Fruit fly (Drosophila melanogaster): ENCODE data around the gene Mulk.

The Mulk gene

DNA sequence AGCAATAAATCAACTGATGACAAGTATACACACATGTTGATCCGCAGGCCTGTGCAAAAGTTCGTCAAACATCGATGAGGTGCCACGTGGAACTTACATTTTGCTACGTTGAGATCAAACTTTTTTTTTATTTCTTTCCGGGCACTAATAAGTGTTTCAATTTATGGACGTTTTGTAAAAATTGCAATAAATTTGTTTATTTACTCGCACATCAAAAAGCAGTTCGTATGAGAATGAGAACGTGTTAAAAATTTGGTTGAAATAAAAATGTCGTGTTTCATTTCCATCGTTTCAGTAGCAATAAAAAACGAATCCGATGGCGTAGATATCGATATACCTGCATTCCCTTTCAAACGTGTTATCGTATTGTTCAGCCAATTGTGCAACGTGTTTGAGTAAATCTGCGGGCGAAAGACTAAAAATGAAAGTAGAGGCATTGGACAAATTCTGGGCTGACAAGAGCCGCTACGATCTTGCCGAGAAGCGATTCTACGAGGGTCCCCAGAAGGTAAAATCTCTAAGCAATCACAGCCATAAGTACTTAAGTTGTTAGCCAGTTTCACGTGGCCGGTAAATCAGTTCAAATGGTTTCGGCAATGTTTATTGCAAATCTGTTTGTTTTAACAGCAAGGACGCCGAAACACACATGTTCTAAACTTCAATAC, 37.6 kb upstream of the Mulk start, which contains the start of gene eEF1delta (continued):
- TF ChIP-seq psq (GFP tag; optimal IDR thresholded peaks at IDR 0.05) (no peak), pfk (GFP tag; optimal IDR thresholded peaks at IDR 0.05) (peak; percentile 91), Pdp1 (GFP tag; optimal IDR thresholded peaks at IDR 0.05) (peak in 1 of 2 experiments; percentile 95), Dip2 (GFP tag; IDR thresholded peaks at IDR 0.05) (no peak), lilli (GFP tag; optimal IDR thresholded peaks at IDR 0.05) (no peak), jing (GFP tag; optimal IDR thresholded peaks at IDR 0.05) (no peak), CG12104 (GFP tag; optimal IDR thresholded peaks at IDR 0.05) (no peak), Dll (GFP tag; IDR thresholded peaks at IDR 0.05; ENCODE audit: partially characterized antibody) (0 out of 4 replicates have a peak, but pooled peaks have one; percentile 21), crc (GFP tag; optimal IDR thresholded peaks at IDR 0.05) (no peak), Med (GFP tag) (peak; percentile 55), CG7987 (GFP tag; optimal IDR thresholded peaks at IDR 0.05) (no peak), ara (GFP tag; IDR thresholded peaks at IDR 0.05) (no peak), CG1602 (GFP tag; optimal IDR thresholded peaks at IDR 0.05) (no peak), Ptx1 (GFP tag; IDR thresholded peaks at IDR 0.05) (no peak), cg (GFP tag; optimal IDR thresholded peaks at IDR 0.05) (no peak), ro (GFP tag; IDR thresholded peaks at IDR 0.05) (no peak), CG1024 (GFP tag; IDR thresholded peaks at IDR 0.05) (peak; percentile 93), unpg (GFP tag; optimal IDR thresholded peaks at IDR 0.05) (no peak), pzg (GFP tag; optimal IDR thresholded peaks at IDR 0.05) (peak; percentile 48), CG6654 (GFP tag; optimal IDR thresholded peaks at IDR 0.05) (no peak), dm (GFP tag; optimal IDR thresholded peaks at IDR 0.05) (peak; percentile 45), dpn (GFP tag; optimal IDR thresholded peaks at IDR 0.05) (no peak), CG4617 (GFP tag; optimal IDR thresholded peaks at IDR 0.05; ENCODE audit: borderline replicate concordance) (peak; percentile 54), shn (GFP tag; optimal IDR thresholded peaks at IDR 0.05) (no peak), Dref (GFP tag; IDR thresholded peaks at IDR 0.05) (peak; percentile 71; the same call in 1 of the 2 replicates), Elba2 (GFP tag; optimal IDR thresholded peaks at IDR 0.05) (no peak), CG30431 (GFP tag; optimal IDR thresholded peaks at IDR 0.05) (no peak), tgo (GFP tag; IDR thresholded peaks at IDR 0.05) (no peak), Sry-β (GFP tag; optimal IDR thresholded peaks at IDR 0.05) (no peak), TFAM (GFP tag; optimal IDR thresholded peaks at IDR 0.05) (no peak), tll (GFP tag; optimal IDR thresholded peaks at IDR 0.05) (peak in 1 of 2 experiments; percentile 84), CG13287 (GFP tag; IDR thresholded peaks at IDR 0.05; ENCODE audit: partially characterized antibody) (peak; percentile 25; the same call in 1 of the 2 replicates), CG6765 (GFP tag; optimal IDR thresholded peaks at IDR 0.05) (no peak), Gsc (GFP tag; IDR thresholded peaks at IDR 0.05) (no peak), Oaz (GFP tag; IDR thresholded peaks at IDR 0.05) (no peak), CG15073 (GFP tag; optimal IDR thresholded peaks at IDR 0.05) (no peak), CG11093 (GFP tag; IDR thresholded peaks at IDR 0.05) (no peak), CG15479 (GFP tag; optimal IDR thresholded peaks at IDR 0.05) (peak; percentile 45), dmrt11E (tag; optimal IDR thresholded peaks at IDR 0.05) (no peak), CG30020 (tag; optimal IDR thresholded peaks at IDR 0.05) (peak; percentile 97), trh (GFP tag; optimal IDR thresholded peaks at IDR 0.05) (no peak), CG34422 (GFP tag; IDR thresholded peaks at IDR 0.05) (peak; percentile 37; the same call in 1 of the 3 replicates), vvl (GFP tag; IDR thresholded peaks at IDR 0.05) (no peak), otp (GFP tag; IDR thresholded peaks at IDR 0.05) (no peak), D19B (GFP tag; optimal IDR thresholded peaks at IDR 0.05) (no peak), CG34224 (GFP tag; IDR thresholded peaks at IDR 0.05; ENCODE audit: partially characterized antibody) (peak; percentile 55; the same call in 1 of the 3 replicates), CG16813 (GFP tag; IDR thresholded peaks at IDR 0.05; ENCODE audit: partially characterized antibody) (peak; percentile 51; the same call in 2 of the 3 replicates), CG10979 (tag; optimal IDR thresholded peaks at IDR 0.05) (no peak), CG17612 (GFP tag; IDR thresholded peaks at IDR 0.05) (no peak)

All from whole organism, embryonic.